ENCODE assay signal across 1 fruit fly cellular context in genomic region chr3R:30781661-30782120, dm6.
TF ChIP-seq lines count a peak whose summit lies in the region.

No protein-coding gene starts in this region.

TF ChIP-seq in whole organism, embryonic, 481 proteins besides CTCF, POLR2A, EP300 and RAD21 (continued from another document):
- TF ChIP-seq CG9876 (GFP tag; optimal IDR thresholded peaks at IDR 0.05; lab: Kevin White, UChicago) (peak; percentile 84), Dref (GFP tag; IDR thresholded peaks at IDR 0.05; lab: Robert Waterston, UW) (peak; percentile 33; the same call in 1 of the 2 replicates), CG12236 (GFP tag; optimal IDR thresholded peaks at IDR 0.05; lab: Kevin White, UChicago) (peak; percentile 90), Sox100B (GFP tag; optimal IDR thresholded peaks at IDR 0.05; lab: Kevin White, UChicago) (peak; percentile 85), CG6175 (GFP tag; IDR thresholded peaks at IDR 0.05; lab: Robert Waterston, UW) (peak; percentile 89), sr (GFP tag; IDR thresholded peaks at IDR 0.05; lab: Robert Waterston, UW) (peak; percentile 75; the same call in 2 of the 3 replicates), gcm (GFP tag; optimal IDR thresholded peaks at IDR 0.05; lab: Kevin White, UChicago) (peak; percentile 89), CG10959 (GFP tag; IDR thresholded peaks at IDR 0.05; lab: Robert Waterston, UW) (peak; percentile 97), fd96Cb (tag; optimal IDR thresholded peaks at IDR 0.05; lab: Kevin White, UChicago) (peak; percentile 94), Antp (GFP tag; optimal IDR thresholded peaks at IDR 0.05; lab: Kevin White, UChicago) (peak; percentile 92), CG7745 (tag; optimal IDR thresholded peaks at IDR 0.05; lab: Kevin White, UChicago) (peak; percentile 50), Six4 (GFP tag; optimal IDR thresholded peaks at IDR 0.05; lab: Kevin White, UChicago) (peak; percentile 94), sqz (GFP tag; optimal IDR thresholded peaks at IDR 0.05; lab: Kevin White, UChicago) (peak; percentile 81), nau (GFP tag; optimal IDR thresholded peaks at IDR 0.05; lab: Kevin White, UChicago) (peak; percentile 63), H2.0 (GFP tag; IDR thresholded peaks at IDR 0.05; lab: Robert Waterston, UW) (peak; percentile 96), cas (GFP tag; IDR thresholded peaks at IDR 0.05; lab: Robert Waterston, UW) (peak; percentile 80), ara (GFP tag; IDR thresholded peaks at IDR 0.05; lab: Robert Waterston, UW) (peak; percentile 95), CG12219 (GFP tag; optimal IDR thresholded peaks at IDR 0.05; lab: Kevin White, UChicago) (peak; percentile 91), Hr78 (GFP tag; optimal IDR thresholded peaks at IDR 0.05; lab: Kevin White, UChicago) (peak in 1 of 2 experiments; percentile 71), CG9797 (GFP tag; optimal IDR thresholded peaks at IDR 0.05; lab: Kevin White, UChicago) (peak; percentile 17), twi (tag; optimal IDR thresholded peaks at IDR 0.05; lab: Kevin White, UChicago) (peak; percentile 92), cwo (GFP tag; optimal IDR thresholded peaks at IDR 0.05; lab: Kevin White, UChicago) (peak; percentile 89), Sox102F (GFP tag; optimal IDR thresholded peaks at IDR 0.05; lab: Kevin White, UChicago) (peak; percentile 91), Elba2 (GFP tag; optimal IDR thresholded peaks at IDR 0.05; lab: Kevin White, UChicago) (peak; percentile 84), nom (GFP tag; optimal IDR thresholded peaks at IDR 0.05; lab: Kevin White, UChicago) (peak; percentile 83), bigmax (GFP tag; optimal IDR thresholded peaks at IDR 0.05; lab: Kevin White, UChicago) (peak; percentile 42), insv (GFP tag; optimal IDR thresholded peaks at IDR 0.05; lab: Kevin White, UChicago) (peak; percentile 10 to 39), ci (GFP tag; IDR thresholded peaks at IDR 0.05; lab: Robert Waterston, UW) (peak; percentile 96), NC2β (GFP tag; optimal IDR thresholded peaks at IDR 0.05; lab: Kevin White, UChicago) (peak; percentile 93), jigr1 (GFP tag; IDR thresholded peaks at IDR 0.05; lab: Robert Waterston, UW) (peak; percentile 86), CG12744 (GFP tag; optimal IDR thresholded peaks at IDR 0.05; lab: Kevin White, UChicago) (peak; percentile 87), D19A (tag; optimal IDR thresholded peaks at IDR 0.05; lab: Kevin White, UChicago) (peak; percentile 89), klu (GFP tag; IDR thresholded peaks at IDR 0.05; lab: Robert Waterston, UW) (peak; percentile 83), Scr (GFP tag; IDR thresholded peaks at IDR 0.05; lab: Robert Waterston, UW; ENCODE audit: partially characterized antibody) (peak; percentile 31; the same call in 1 of the 2 replicates), Mes4 (GFP tag; optimal IDR thresholded peaks at IDR 0.05; lab: Kevin White, UChicago) (peak; percentile 87), ewg (GFP tag; optimal IDR thresholded peaks at IDR 0.05; lab: Kevin White, UChicago) (peak; percentile 83), CG10543 (GFP tag; optimal IDR thresholded peaks at IDR 0.05; lab: Kevin White, UChicago) (peak; percentile 91), CG8359 (GFP tag; optimal IDR thresholded peaks at IDR 0.05; lab: Kevin White, UChicago; ENCODE audit: borderline replicate concordance) (peak; percentile 82), Sry-δ (GFP tag; optimal IDR thresholded peaks at IDR 0.05; lab: Kevin White, UChicago) (peak; percentile 64), chif (GFP tag; optimal IDR thresholded peaks at IDR 0.05; lab: Kevin White, UChicago) (peak; percentile 95 to 97), CHES-1-like (GFP tag; optimal IDR thresholded peaks at IDR 0.05; lab: Kevin White, UChicago) (peak; percentile 92), CG17612 (GFP tag; IDR thresholded peaks at IDR 0.05; lab: Robert Waterston, UW) (peak; percentile 82), croc (GFP tag; conservative IDR thresholded peaks at IDR 0.05; lab: Robert Waterston, UW) (peak; percentile 94), gsb (GFP tag; IDR thresholded peaks at IDR 0.05; lab: Robert Waterston, UW) (peak; percentile 91), Jarid2 (GFP tag; optimal IDR thresholded peaks at IDR 0.05; lab: Kevin White, UChicago) (peak; percentile 61), crc (GFP tag; optimal IDR thresholded peaks at IDR 0.05; lab: Kevin White, UChicago) (peak; percentile 91), CG30403 (GFP tag; optimal IDR thresholded peaks at IDR 0.05; lab: Kevin White, UChicago) (peak; percentile 94), nerfin-2 (GFP tag; IDR thresholded peaks at IDR 0.05; lab: Robert Waterston, UW; ENCODE audit: partially characterized antibody) (no peak), caup (GFP tag; optimal IDR thresholded peaks at IDR 0.05; lab: Kevin White, UChicago; ENCODE audit: severe bottlenecking) (peak; percentile 84), rib (GFP tag; IDR thresholded peaks at IDR 0.05; lab: Robert Waterston, UW) (peak; percentile 91), CG13894 (tag; optimal IDR thresholded peaks at IDR 0.05; lab: Kevin White, UChicago) (peak; percentile 81), CG6791 (GFP tag; IDR thresholded peaks at IDR 0.05; lab: Robert Waterston, UW; ENCODE audit: partially characterized antibody) (no peak), h (optimal IDR thresholded peaks at IDR 0.05; lab: Kevin White, UChicago) (no peak), abd-A (tag; optimal IDR thresholded peaks at IDR 0.05; lab: Kevin White, UChicago) (peak; percentile 85), corto (GFP tag; optimal IDR thresholded peaks at IDR 0.05; lab: Kevin White, UChicago) (peak; percentile 72), danr (GFP tag; IDR thresholded peaks at IDR 0.05; lab: Robert Waterston, UW) (peak; percentile 89), tgo (GFP tag; IDR thresholded peaks at IDR 0.05; lab: Robert Waterston, UW) (peak; percentile 96), CG6854 (GFP tag; optimal IDR thresholded peaks at IDR 0.05; lab: Kevin White, UChicago) (peak; percentile 70), Taf1 (GFP tag; IDR thresholded peaks at IDR 0.05; lab: Robert Waterston, UW) (peak; percentile 92), grau (tag; optimal IDR thresholded peaks at IDR 0.05; lab: Kevin White, UChicago) (peak; percentile 99), CG14014 (GFP tag; IDR thresholded peaks at IDR 0.05; lab: Robert Waterston, UW) (peak; percentile 80), CG1832 (GFP tag; optimal IDR thresholded peaks at IDR 0.05; lab: Kevin White, UChicago) (peak; percentile 86), pfk (GFP tag; optimal IDR thresholded peaks at IDR 0.05; lab: Kevin White, UChicago) (peak; percentile 33), dpn (GFP tag; optimal IDR thresholded peaks at IDR 0.05; lab: Kevin White, UChicago) (peak; percentile 96), CG12071 (GFP tag; optimal IDR thresholded peaks at IDR 0.05; lab: Kevin White, UChicago) (peak; percentile 86), bcd (GFP tag; optimal IDR thresholded peaks at IDR 0.05; lab: Kevin White, UChicago) (peak; percentile 89), CG5180 (GFP tag; optimal IDR thresholded peaks at IDR 0.05; lab: Kevin White, UChicago) (peak; percentile 74), HmgD (GFP tag; optimal IDR thresholded peaks at IDR 0.05; lab: Kevin White, UChicago) (peak; percentile 87), gfzf (GFP tag; optimal IDR thresholded peaks at IDR 0.05; lab: Kevin White, UChicago) (peak; percentile 18), bsh (GFP tag; optimal IDR thresholded peaks at IDR 0.05; lab: Kevin White, UChicago) (peak; percentile 83 to 96), repo (GFP tag; optimal IDR thresholded peaks at IDR 0.05; lab: Kevin White, UChicago) (peak; percentile 93), Adf1 (GFP tag; IDR thresholded peaks at IDR 0.05; lab: Robert Waterston, UW) (peak; percentile 70), CG8290 (GFP tag; optimal IDR thresholded peaks at IDR 0.05; lab: Kevin White, UChicago) (peak; percentile 92), CG8290 (tag; optimal IDR thresholded peaks at IDR 0.05; lab: Kevin White, UChicago) (peak; percentile 77 to 96), CG8089 (GFP tag; optimal IDR thresholded peaks at IDR 0.05; lab: Kevin White, UChicago) (peak; percentile 91), ab (GFP tag; optimal IDR thresholded peaks at IDR 0.05; lab: Kevin White, UChicago) (peak; percentile 79), Dbx (GFP tag; IDR thresholded peaks at IDR 0.05; lab: Robert Waterston, UW) (peak; percentile 91), CG18599 (GFP tag; optimal IDR thresholded peaks at IDR 0.05; lab: Kevin White, UChicago) (peak; percentile 95), vvl (GFP tag; IDR thresholded peaks at IDR 0.05; lab: Robert Waterston, UW) (peak; percentile 98), CG11085 (GFP tag; IDR thresholded peaks at IDR 0.05; lab: Robert Waterston, UW) (peak; percentile 79), salm (tag; optimal IDR thresholded peaks at IDR 0.05; lab: Kevin White, UChicago) (peak; percentile 86), Dfd (GFP tag; optimal IDR thresholded peaks at IDR 0.05; lab: Kevin White, UChicago) (no peak), CG7271 (tag; optimal IDR thresholded peaks at IDR 0.05; lab: Kevin White, UChicago) (peak; percentile 82), chm (GFP tag; IDR thresholded peaks at IDR 0.05; lab: Robert Waterston, UW) (peak; percentile 94), CG17829 (tag; optimal IDR thresholded peaks at IDR 0.05; lab: Kevin White, UChicago) (peak; percentile 96), Hmx (GFP tag; optimal IDR thresholded peaks at IDR 0.05; lab: Kevin White, UChicago) (no peak), Chrac-16 (GFP tag; optimal IDR thresholded peaks at IDR 0.05; lab: Kevin White, UChicago) (peak; percentile 97), odd (GFP tag; optimal IDR thresholded peaks at IDR 0.05; lab: Kevin White, UChicago) (peak; percentile 87), Mrtf (GFP tag; IDR thresholded peaks at IDR 0.05; lab: Robert Waterston, UW) (peak; percentile 94), zfh1 (GFP tag; IDR thresholded peaks at IDR 0.05; lab: Robert Waterston, UW) (peak; percentile 98), CG2202 (tag; optimal IDR thresholded peaks at IDR 0.05; lab: Kevin White, UChicago) (peak; percentile 82), org-1 (GFP tag; optimal IDR thresholded peaks at IDR 0.05; lab: Kevin White, UChicago) (peak; percentile 91), CG7928 (GFP tag; optimal IDR thresholded peaks at IDR 0.05; lab: Kevin White, UChicago) (peak; percentile 36), CG42726 (GFP tag; IDR thresholded peaks at IDR 0.05; lab: Robert Waterston, UW; ENCODE audit: partially characterized antibody) (no peak), CG14710 (tag; optimal IDR thresholded peaks at IDR 0.05; lab: Kevin White, UChicago) (peak; percentile 94), CG1024 (GFP tag; IDR thresholded peaks at IDR 0.05; lab: Robert Waterston, UW) (peak; percentile 90), CG9609 (GFP tag; optimal IDR thresholded peaks at IDR 0.05; lab: Kevin White, UChicago) (peak; percentile 95), ken (GFP tag; IDR thresholded peaks at IDR 0.05; lab: Robert Waterston, UW) (peak; percentile 95), yki (optimal IDR thresholded peaks at IDR 0.05; lab: Kevin White, UChicago) (no peak), CG5953 (GFP tag; IDR thresholded peaks at IDR 0.05; lab: Robert Waterston, UW) (peak; percentile 62; the same call in 1 of the 2 replicates), pzg (GFP tag; optimal IDR thresholded peaks at IDR 0.05; lab: Kevin White, UChicago) (peak; percentile 11), CG1647 (GFP tag; optimal IDR thresholded peaks at IDR 0.05; lab: Kevin White, UChicago) (peak; percentile 86), CG1233 (GFP tag; optimal IDR thresholded peaks at IDR 0.05; lab: Kevin White, UChicago) (peak; percentile 92), Hsf (GFP tag; optimal IDR thresholded peaks at IDR 0.05; lab: Kevin White, UChicago) (peak; percentile 97), ac (GFP tag; optimal IDR thresholded peaks at IDR 0.05; lab: Kevin White, UChicago) (peak; percentile 72), dmrt99B (tag; optimal IDR thresholded peaks at IDR 0.05; lab: Kevin White, UChicago) (peak; percentile 93), CG33557 (GFP tag; optimal IDR thresholded peaks at IDR 0.05; lab: Kevin White, UChicago) (peak; percentile 94), stc (GFP tag; IDR thresholded peaks at IDR 0.05; lab: Robert Waterston, UW) (peak; percentile 90), p53 (GFP tag; optimal IDR thresholded peaks at IDR 0.05; lab: Kevin White, UChicago) (peak; percentile 63), CG3995 (GFP tag; optimal IDR thresholded peaks at IDR 0.05; lab: Kevin White, UChicago) (peak; percentile 62), PHDP (tag; optimal IDR thresholded peaks at IDR 0.05; lab: Kevin White, UChicago) (peak; percentile 93), pan (optimal IDR thresholded peaks at IDR 0.05; lab: Kevin White, UChicago) (no peak), pan (GFP tag; optimal IDR thresholded peaks at IDR 0.05 in 1 of 2, IDR thresholded peaks at IDR 0.05 in 1 of 2) (peak in 1 of 2 experiments; percentile 95), CG3163 (GFP tag; optimal IDR thresholded peaks at IDR 0.05; lab: Kevin White, UChicago) (peak; percentile 82), CG10209 (GFP tag; optimal IDR thresholded peaks at IDR 0.05; lab: Kevin White, UChicago) (peak; percentile 93)
